Fruit fly (Drosophila melanogaster): ENCODE data around the gene CG45263.

dm6 chr3R:8324016-8324415, 153.4 kb downstream of the CG45263 start, which contains the start of gene CG7443:
- TF ChIP-seq EcR (GFP tag; optimal IDR thresholded peaks at IDR 0.05) = no peak
- no peak for TF ChIP-seq CG17806 (tag; optimal IDR thresholded peaks at IDR 0.05)
- no peak for TF ChIP-seq Snoo (tag; optimal IDR thresholded peaks at IDR 0.05)
- TF ChIP-seq Ets98B (GFP tag; IDR thresholded peaks at IDR 0.05) = no peak
- no peak for TF ChIP-seq Pif1B (GFP tag; optimal IDR thresholded peaks at IDR 0.05)
